Worm (Caenorhabditis elegans) whole organism, L4/young adult: ENCODE results near the gene lbp-3.

Experiments used
- W03F9.2 ChIP-seq: fragments of 150-350 bp; optimal IDR thresholded peaks from 2 replicates; lab custom pipeline; 2014; ENCODE audit warnings: missing biosample characterization, missing genetic modification characterization
- dao-5 ChIP-seq: sonication (generic microtip); optimal IDR thresholded peaks from 2 replicates; lab custom pipeline; 2016; ENCODE audit warnings: missing genotype, missing genetic modification characterization, moderate library complexity, missing compliant biosample characterization
- him-1 ChIP-seq: sonication (generic microtip); optimal IDR thresholded peaks from 2 replicates; lab custom pipeline; 2016; ENCODE audit warnings: missing genotype, missing genetic modification reagents, missing genetic modification characterization, missing compliant biosample characterization

- no peak for TF ChIP-seq W03F9.2 (tag; lab: Kevin White, UChicago)
- TF ChIP-seq him-1 = no peak
- TF ChIP-seq dao-5 = no peak
Observed at ce11 chrX:3291948-3292347, 34.8 kb downstream of the lbp-3 start.
